Worm (Caenorhabditis elegans): ENCODE measurements around the gene mltn-6.
A peak's percentile ranks its signal among the peaks of the same experiment; 100 is the strongest.

ce11 chrV:331245-331644 lies 33.5 kb upstream of the mltn-6 start:
- TF ChIP-seq unc-39 (tag; optimal IDR thresholded peaks at IDR 0.05) (no peak), elt-2 (tag; optimal IDR thresholded peaks at IDR 0.05) (peak; percentile 28), snpc-4 (tag; optimal IDR thresholded peaks at IDR 0.05) (no peak), nhr-237 (tag; optimal IDR thresholded peaks at IDR 0.05) (no peak), nhr-23 (tag; optimal IDR thresholded peaks at IDR 0.05) (no peak), mdl-1 (tag; optimal IDR thresholded peaks at IDR 0.05) (no peak), egl-27 (tag; optimal IDR thresholded peaks at IDR 0.05) (no peak), aly-2 (tag; optimal IDR thresholded peaks at IDR 0.05) (no peak), fos-1 (tag; optimal IDR thresholded peaks at IDR 0.05) (no peak), nhr-76 (tag; optimal IDR thresholded peaks at IDR 0.05) (no peak), ceh-9 (tag; optimal IDR thresholded peaks at IDR 0.05) (no peak), skn-1 (tag; optimal IDR thresholded peaks at IDR 0.05) (no peak), R02D3.7 (tag; optimal IDR thresholded peaks at IDR 0.05) (no peak)
